Worm (Caenorhabditis elegans): ENCODE measurements around the gene Y39A1A.3.
A peak's percentile ranks its signal among the peaks of the same experiment; 100 is the strongest.

Y39A1A.3 gene

DNA sequence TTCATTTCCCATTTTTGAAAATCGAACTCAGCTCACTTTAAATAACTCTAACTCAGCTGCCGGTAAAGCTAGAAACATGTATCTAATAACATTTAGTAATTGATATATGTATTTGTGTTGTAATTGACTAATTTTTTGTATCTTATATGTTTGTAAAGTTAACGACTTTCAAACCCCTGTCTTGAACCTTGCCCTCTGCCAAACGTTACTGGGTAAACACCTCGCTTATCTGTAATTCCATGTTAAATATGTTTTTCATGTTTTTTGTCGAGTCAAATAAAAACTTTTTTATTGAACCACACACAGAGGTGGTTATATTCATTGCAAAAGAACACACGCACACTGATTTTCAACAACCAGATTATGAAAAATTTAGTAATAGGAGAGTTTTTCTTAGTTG, 33.5 kb upstream of the Y39A1A.3 start:
- no peak for TF ChIP-seq flt-1 (GFP tag; IDR thresholded peaks at IDR 0.05)
- no peak for TF ChIP-seq ztf-29 (GFP tag; IDR thresholded peaks at IDR 0.05)
- TF ChIP-seq ref-1 (GFP tag; conservative IDR thresholded peaks at IDR 0.05) = no peak
- TF ChIP-seq T22C8.4 (GFP tag; IDR thresholded peaks at IDR 0.05) = no peak
- TF ChIP-seq med-1 (GFP tag; optimal IDR thresholded peaks at IDR 0.05; ENCODE audit: insufficient read depth) = no peak

- no peak for TF ChIP-seq klf-2 (GFP tag; conservative IDR thresholded peaks at IDR 0.05)
- no peak for TF ChIP-seq ztf-29 (GFP tag; IDR thresholded peaks at IDR 0.05)
- TF ChIP-seq flt-1 (GFP tag; IDR thresholded peaks at IDR 0.05) = no peak
- no peak for TF ChIP-seq med-1 (GFP tag; optimal IDR thresholded peaks at IDR 0.05; ENCODE audit: insufficient read depth)
Observed at ce11 chrIII:10629043-10629442, 32.8 kb upstream of the Y39A1A.3 start, which contains the start of gene swt-4. swt-4 (minus strand) TSS chrIII:10629143.

- TF ChIP-seq klf-2 (GFP tag; conservative IDR thresholded peaks at IDR 0.05) (no peak), med-1 (GFP tag; optimal IDR thresholded peaks at IDR 0.05; ENCODE audit: insufficient read depth) (no peak), T22C8.4 (GFP tag; IDR thresholded peaks at IDR 0.05) (no peak), cog-1 (tag; optimal IDR thresholded peaks at IDR 0.05) (no peak), flt-1 (GFP tag; IDR thresholded peaks at IDR 0.05) (no peak), ztf-23 (GFP tag; IDR thresholded peaks at IDR 0.05) (no peak), tab-1 (GFP tag; IDR thresholded peaks at IDR 0.05) (no peak), ref-1 (GFP tag; conservative IDR thresholded peaks at IDR 0.05) (no peak), ztf-29 (GFP tag; IDR thresholded peaks at IDR 0.05) (no peak)
Observed at ce11 chrIII:10628360-10628759, 32.1 kb upstream of the Y39A1A.3 start.

DNA sequence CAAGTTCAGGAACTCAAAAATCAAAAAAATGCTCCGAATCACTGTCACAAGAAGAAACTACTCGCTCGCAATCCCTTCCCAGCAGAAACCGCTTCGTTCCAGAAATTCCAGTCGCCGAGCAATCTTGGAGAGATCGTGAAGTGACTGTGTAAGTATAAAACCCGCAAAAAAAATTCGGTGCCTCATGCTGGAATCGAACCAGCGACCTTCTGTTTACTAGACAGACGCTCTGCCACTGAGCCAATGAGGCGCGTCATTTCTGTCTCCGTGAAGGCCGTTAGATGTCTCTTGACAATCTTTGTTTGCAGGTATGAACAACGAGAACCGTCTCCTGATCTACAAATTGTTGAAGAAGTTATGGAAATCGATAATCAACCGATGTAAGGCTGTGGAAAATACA, 28.3 kb upstream of the Y39A1A.3 start:
- TF ChIP-seq ztf-23 (GFP tag; IDR thresholded peaks at IDR 0.05) (peak; percentile 82), klf-2 (GFP tag; conservative IDR thresholded peaks at IDR 0.05) (peak; percentile 81), T22C8.4 (GFP tag; IDR thresholded peaks at IDR 0.05) (peak; percentile 92), ztf-29 (GFP tag; IDR thresholded peaks at IDR 0.05) (peak; percentile 67), flt-1 (GFP tag; IDR thresholded peaks at IDR 0.05) (peak; percentile 94), tab-1 (GFP tag; IDR thresholded peaks at IDR 0.05) (peak; percentile 93), cog-1 (tag; optimal IDR thresholded peaks at IDR 0.05) (peak; percentile 51), ref-1 (GFP tag; conservative IDR thresholded peaks at IDR 0.05) (peak; percentile 85), med-1 (GFP tag; optimal IDR thresholded peaks at IDR 0.05; ENCODE audit: insufficient read depth) (peak; percentile 55)

- no peak for TF ChIP-seq ref-1 (GFP tag; conservative IDR thresholded peaks at IDR 0.05)
- no peak for TF ChIP-seq klf-2 (GFP tag; conservative IDR thresholded peaks at IDR 0.05)
- no peak for TF ChIP-seq T22C8.4 (GFP tag; IDR thresholded peaks at IDR 0.05)
- TF ChIP-seq ztf-29 (GFP tag; IDR thresholded peaks at IDR 0.05) = no peak
- peak; percentile 48; the same call in 1 of the 2 replicates for TF ChIP-seq flt-1 (GFP tag; IDR thresholded peaks at IDR 0.05)
- TF ChIP-seq ztf-23 (GFP tag; IDR thresholded peaks at IDR 0.05) = 0 out of 2 replicates have a peak, but pooled peaks have one; percentile 55
- TF ChIP-seq cog-1 (tag; optimal IDR thresholded peaks at IDR 0.05) = no peak
- TF ChIP-seq med-1 (GFP tag; optimal IDR thresholded peaks at IDR 0.05; ENCODE audit: insufficient read depth) = no peak
- no peak for TF ChIP-seq tab-1 (GFP tag; IDR thresholded peaks at IDR 0.05)
Observed at ce11 chrIII:10621208-10621607, 24.9 kb upstream of the Y39A1A.3 start, which contains the start of the genes lron-10 and hpr-9. lron-10 (minus strand) TSS chrIII:10621369. hpr-9 (plus strand) TSS chrIII:10621551.

DNA sequence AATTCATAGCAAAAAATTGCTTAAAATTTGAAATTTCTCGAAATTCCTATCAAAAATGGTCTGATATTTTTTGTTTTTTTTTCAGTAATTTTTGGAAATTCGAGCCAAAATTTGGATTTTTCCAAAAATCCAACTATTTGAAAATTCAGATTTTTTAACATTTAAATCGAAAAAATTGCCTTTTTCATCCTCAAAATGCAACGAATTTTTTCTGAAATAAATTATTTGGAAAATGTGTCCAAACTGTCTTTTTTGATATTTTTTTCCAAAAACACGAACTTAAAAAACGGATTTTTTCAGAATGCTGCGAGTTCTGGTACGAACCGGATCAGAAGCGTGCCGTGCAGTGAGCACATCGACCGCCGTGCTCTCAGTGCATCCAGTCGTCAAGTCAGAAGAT, 18.9 kb upstream of the Y39A1A.3 start, which contains the start of gene mrpl-22:
mrpl-22 (plus strand) TSS at position 301 of the 400 bp plus-strand sequence.
- TF ChIP-seq klf-2 (GFP tag; conservative IDR thresholded peaks at IDR 0.05) (no peak), med-1 (GFP tag; optimal IDR thresholded peaks at IDR 0.05; ENCODE audit: insufficient read depth) (no peak), tab-1 (GFP tag; IDR thresholded peaks at IDR 0.05) (no peak), cog-1 (tag; optimal IDR thresholded peaks at IDR 0.05) (no peak), T22C8.4 (GFP tag; IDR thresholded peaks at IDR 0.05) (no peak), ztf-23 (GFP tag; IDR thresholded peaks at IDR 0.05) (no peak), ref-1 (GFP tag; conservative IDR thresholded peaks at IDR 0.05) (no peak), ztf-29 (GFP tag; IDR thresholded peaks at IDR 0.05) (no peak), flt-1 (GFP tag; IDR thresholded peaks at IDR 0.05) (no peak)

DNA sequence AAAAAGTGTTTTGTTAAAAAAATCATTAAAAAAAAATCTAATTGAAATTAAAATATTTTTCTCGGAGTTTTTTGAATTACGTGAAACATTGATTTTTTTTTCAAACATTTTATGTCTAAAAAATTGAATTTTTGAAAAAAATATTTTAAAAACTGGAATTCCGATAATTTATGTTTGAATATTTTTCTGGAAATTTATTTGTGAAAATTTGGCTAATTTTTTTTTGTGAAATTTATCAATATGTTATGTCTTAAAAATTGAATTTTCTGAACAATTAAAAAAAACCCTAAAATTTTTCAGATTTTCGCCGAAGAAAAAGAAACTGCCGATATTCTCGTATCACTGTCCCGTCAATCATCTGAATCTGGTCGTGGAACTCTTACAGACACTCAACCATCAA, 16.0 kb upstream of the Y39A1A.3 start, which contains the start of gene Y39A1A.24:
Y39A1A.24 (plus strand) TSS at position 301 of the 400 bp plus-strand sequence.
- TF ChIP-seq flt-1 (GFP tag; IDR thresholded peaks at IDR 0.05) (no peak), med-1 (GFP tag; optimal IDR thresholded peaks at IDR 0.05; ENCODE audit: insufficient read depth) (no peak), cog-1 (tag; optimal IDR thresholded peaks at IDR 0.05) (no peak), T22C8.4 (GFP tag; IDR thresholded peaks at IDR 0.05) (no peak), ref-1 (GFP tag; conservative IDR thresholded peaks at IDR 0.05) (no peak), klf-2 (GFP tag; conservative IDR thresholded peaks at IDR 0.05) (no peak), ztf-23 (GFP tag; IDR thresholded peaks at IDR 0.05) (no peak), ztf-29 (GFP tag; IDR thresholded peaks at IDR 0.05) (no peak), tab-1 (GFP tag; IDR thresholded peaks at IDR 0.05) (no peak)

- TF ChIP-seq ztf-23 (GFP tag; IDR thresholded peaks at IDR 0.05) (no peak), cog-1 (tag; optimal IDR thresholded peaks at IDR 0.05) (no peak), ref-1 (GFP tag; conservative IDR thresholded peaks at IDR 0.05) (no peak)
Observed at ce11 chrIII:10608161-10608560, 11.9 kb upstream of the Y39A1A.3 start.

DNA sequence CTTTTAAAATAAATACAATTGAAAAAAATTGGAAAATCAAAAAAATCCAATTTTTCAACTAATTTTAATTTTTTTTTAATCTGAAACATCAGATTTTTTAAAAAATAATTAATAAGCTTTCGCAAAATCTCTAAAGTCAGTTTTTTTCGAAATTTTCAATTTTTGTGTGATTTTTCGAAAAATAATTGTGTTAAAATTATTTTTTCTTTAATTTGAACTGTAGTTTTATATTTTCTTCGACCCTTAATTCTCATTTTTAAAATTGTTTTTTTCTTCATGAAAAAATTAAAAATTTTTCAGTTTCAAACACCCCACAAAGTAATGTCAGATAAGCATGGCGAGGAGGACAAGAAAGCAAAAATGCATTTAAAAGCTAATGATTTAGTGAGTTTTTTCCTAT, 8.8 kb upstream of the Y39A1A.3 start, which contains the start of gene rabx-5:
rabx-5 (plus strand) TSS at position 301 of the 400 bp plus-strand sequence.
- no peak for TF ChIP-seq T22C8.4 (GFP tag; IDR thresholded peaks at IDR 0.05)
- no peak for TF ChIP-seq cog-1 (tag; optimal IDR thresholded peaks at IDR 0.05)
- TF ChIP-seq ztf-29 (GFP tag; IDR thresholded peaks at IDR 0.05) = no peak

ce11 chrIII:10604325-10604724, 8.0 kb upstream of the Y39A1A.3 start:
- no peak for TF ChIP-seq med-1 (GFP tag; optimal IDR thresholded peaks at IDR 0.05; ENCODE audit: insufficient read depth)

DNA sequence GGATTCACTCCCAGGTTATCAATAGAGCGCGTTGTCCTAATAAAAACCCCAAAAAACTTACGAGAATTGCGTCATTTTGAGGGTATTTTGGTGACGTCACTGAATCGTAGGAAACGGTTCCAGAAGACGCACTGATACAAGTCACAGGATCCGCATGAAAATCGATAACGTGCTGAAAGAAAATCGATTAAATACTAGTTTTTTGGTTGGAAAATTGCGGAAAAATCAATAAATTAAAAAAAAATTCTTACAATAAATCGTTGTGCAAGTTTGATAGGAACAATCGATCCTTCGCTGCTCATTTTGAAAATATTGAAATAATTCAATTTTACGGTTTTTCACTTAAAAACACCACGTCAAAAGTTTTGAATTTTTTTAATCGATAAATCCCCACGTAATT, 7.0 kb upstream of the Y39A1A.3 start, which contains the start of gene Y39A1A.2:
Y39A1A.2 (minus strand) TSS at position 319 of the 400 bp plus-strand sequence.
- peak; percentile 43; the same call in 1 of the 2 replicates for TF ChIP-seq T22C8.4 (GFP tag; IDR thresholded peaks at IDR 0.05)
- no peak for TF ChIP-seq tab-1 (GFP tag; IDR thresholded peaks at IDR 0.05)
